Worm (Caenorhabditis elegans): ENCODE results near the gene ZK1098.2.

DNA sequence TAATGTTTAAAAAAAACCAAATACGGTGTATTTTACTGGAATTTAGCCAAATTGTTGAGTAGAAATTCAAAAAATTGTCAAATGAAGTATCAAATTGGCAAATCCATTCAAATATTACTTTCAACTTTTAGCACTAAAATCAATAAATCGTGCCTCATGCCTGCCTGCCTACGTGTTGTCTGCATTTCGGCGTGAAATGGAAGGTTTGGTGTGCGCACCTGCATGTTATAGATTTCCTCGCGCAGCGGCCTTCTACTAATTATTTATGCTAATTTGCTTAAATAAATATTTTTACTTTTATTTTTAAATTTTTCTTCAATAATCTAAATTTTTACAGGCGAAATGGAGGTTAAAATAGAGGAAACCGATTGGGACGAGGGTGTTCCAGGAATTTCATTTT lies at the start of gene ZK1098.2:
- no peak for TF ChIP-seq rec-8 (tag; optimal IDR thresholded peaks at IDR 0.05)
- no peak for TF ChIP-seq nfyb-1 (GFP tag; IDR thresholded peaks at IDR 0.05)
- TF ChIP-seq nfya-1 (tag; optimal IDR thresholded peaks at IDR 0.05; ENCODE audit: borderline replicate concordance, insufficient read depth) = no peak
